Worm (Caenorhabditis elegans): Measurements from ENCODE around the gene K02D10.4.

DNA sequence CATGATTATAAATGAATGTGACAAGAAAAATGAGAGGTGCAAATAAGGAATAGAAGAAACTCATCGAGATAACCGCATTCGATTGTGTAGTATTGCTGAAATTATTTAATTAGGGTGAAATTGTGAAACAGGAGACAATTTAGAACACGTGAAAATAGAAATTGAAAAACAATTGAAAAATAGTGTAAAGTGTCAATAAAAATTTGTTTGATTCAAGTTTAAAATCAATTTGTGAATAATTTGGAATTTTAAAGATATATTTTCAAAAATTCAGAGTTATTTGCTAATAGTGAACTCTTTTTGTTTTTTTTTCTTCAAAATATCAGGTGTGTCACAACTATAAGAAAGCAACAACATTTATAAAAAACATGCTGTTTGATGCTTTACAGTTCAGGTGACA is 48.5 kb downstream of the K02D10.4 start, which contains the start of gene ZK370.4:
- TF ChIP-seq him-1 (tag; optimal IDR thresholded peaks at IDR 0.05) (no peak), dao-5 (tag; optimal IDR thresholded peaks at IDR 0.05) (no peak), W03F9.2 (tag; optimal IDR thresholded peaks at IDR 0.05) (no peak)
